Worm (Caenorhabditis elegans) whole organism, late embryonic: Measurements from ENCODE around the gene srbc-3.

Experiments
- K02D7.2 ChIP-seq: sonication (generic microtip); optimal IDR thresholded peaks from 2 replicates; lab custom pipeline; 2017; ENCODE audit warnings: mild to moderate bottlenecking, missing genetic modification characterization, missing compliant biosample characterization
- ceh-2 ChIP-seq: sonication (generic microtip); optimal IDR thresholded peaks from 2 replicates; lab custom pipeline; 2016; ENCODE audit warnings: missing genotype, missing genetic modification characterization, missing compliant biosample characterization
- ceh-31 ChIP-seq: sonication (generic microtip); optimal IDR thresholded peaks from 2 replicates; lab custom pipeline; 2016; ENCODE audit warnings: missing genetic modification characterization, missing compliant biosample characterization
- ceh-45 ChIP-seq: fragments of 200-800 bp; sonication (Bioruptor generic); IDR thresholded peaks from 2 replicates; pipeline ENCODE4 v1.3.6; 2022; ENCODE audit warnings: missing genetic modification reagents, missing genetic modification characterization, missing compliant biosample characterization
- elt-2 ChIP-seq: sonication (generic microtip); optimal IDR thresholded peaks from 2 replicates; lab custom pipeline; 2016; ENCODE audit warnings: missing genetic modification reagents, missing genetic modification characterization, missing compliant biosample characterization
- fax-1 ChIP-seq: sonication (generic microtip); optimal IDR thresholded peaks from 2 replicates; lab custom pipeline; 2016; ENCODE audit warnings: missing genotype, missing genetic modification characterization, missing compliant biosample characterization
- fkh-10 ChIP-seq: fragments of 150-350 bp; optimal IDR thresholded peaks from 2 replicates; lab custom pipeline; 2014; ENCODE audit warnings: missing biosample characterization, missing genetic modification reagents, missing genetic modification characterization
- hlh-15 ChIP-seq: sonication (generic microtip); optimal IDR thresholded peaks from 2 replicates; lab custom pipeline; 2016; ENCODE audit warnings: missing genetic modification characterization, missing compliant biosample characterization
- madf-2 ChIP-seq: sonication (generic microtip); optimal IDR thresholded peaks from 2 replicates; lab custom pipeline; 2017; ENCODE audit warnings: missing genetic modification characterization, missing compliant biosample characterization
- pha-4 ChIP-seq: fragments of 150-350 bp; optimal IDR thresholded peaks from 2 replicates; lab custom pipeline; 2018; ENCODE audit warnings: missing biosample characterization, missing genetic modification reagents, missing genetic modification characterization
- sox-4 ChIP-seq: sonication (generic microtip); optimal IDR thresholded peaks from 2 replicates; lab custom pipeline; 2017; ENCODE audit warnings: mild to moderate bottlenecking, missing genetic modification characterization, inconsistent platforms, missing compliant biosample characterization
- tbx-7 ChIP-seq: sonication (generic microtip); optimal IDR thresholded peaks from 2 replicates; lab custom pipeline; 2016; ENCODE audit warnings: missing genotype, missing genetic modification characterization, missing compliant biosample characterization
- ttx-3 ChIP-seq: sonication (generic microtip); optimal IDR thresholded peaks from 2 replicates; lab custom pipeline; 2016; ENCODE audit warnings: missing genetic modification reagents, missing genetic modification characterization, missing compliant biosample characterization
- unc-86 ChIP-seq: sonication (generic microtip); optimal IDR thresholded peaks from 2 replicates; lab custom pipeline; 2016; ENCODE audit warnings: missing genetic modification characterization, missing compliant biosample characterization

ce11 chrV:3288134-3288533 is 20.1 kb upstream of the srbc-3 start:
- TF ChIP-seq pha-4 (no peak), fax-1 (tag; lab: Kevin White, UChicago) (no peak), hlh-15 (tag; lab: Kevin White, UChicago) (no peak), unc-86 (tag; lab: Kevin White, UChicago) (no peak), fkh-10 (GFP tag; lab: Kevin White, UChicago) (no peak), madf-2 (tag; lab: Kevin White, UChicago) (no peak), ttx-3 (tag; lab: Kevin White, UChicago) (no peak), ceh-2 (tag; lab: Kevin White, UChicago) (no peak), elt-2 (tag; lab: Kevin White, UChicago) (no peak), K02D7.2 (tag; lab: Kevin White, UChicago) (no peak), sox-4 (no peak), ceh-45 (GFP tag; lab: Robert Waterston, UW) (no peak), tbx-7 (tag; lab: Kevin White, UChicago) (no peak), ceh-31 (tag; lab: Kevin White, UChicago) (no peak)
